Worm (Caenorhabditis elegans) whole organism, L4 larva: ENCODE measurements around the gene F15D4.4.

Experiments
- D1046.2 ChIP-seq: fragments of 200-800 bp; sonication (Bioruptor generic); IDR thresholded peaks from 2 replicates; pipeline ENCODE4 v1.3.6; 2022; ENCODE audit warnings: missing genetic modification characterization, missing compliant biosample characterization
- F10B5.3 ChIP-seq: sonication (generic microtip); optimal IDR thresholded peaks from 2 replicates; lab custom pipeline; 2016; ENCODE audit warnings: mild to moderate bottlenecking, missing genetic modification characterization, missing compliant biosample characterization
- F26F4.8 ChIP-seq: fragments of 200-800 bp; sonication (Bioruptor generic); conservative IDR thresholded peaks from 2 replicates; pipeline ENCODE4 v1.3.6; 2022; ENCODE audit warnings: missing genetic modification characterization, missing compliant biosample characterization
- F37D6.2 ChIP-seq: sonication (generic microtip); optimal IDR thresholded peaks from 2 replicates; lab custom pipeline; 2016; ENCODE audit warnings: mild to moderate bottlenecking, missing genetic modification characterization, missing compliant biosample characterization
- F44E2.7 ChIP-seq: fragments of 200-800 bp; sonication (Bioruptor generic); IDR thresholded peaks from 2 replicates; pipeline ENCODE4 v2.1.2; 2022; ENCODE audit warnings: missing genetic modification characterization, missing compliant biosample characterization
- F49E8.2 ChIP-seq: sonication (generic microtip); optimal IDR thresholded peaks from 2 replicates; lab custom pipeline; 2016; ENCODE audit warnings: missing compliant biosample characterization, mild to moderate bottlenecking, missing genetic modification characterization, borderline replicate concordance
- R02D3.7 ChIP-seq: fragments of 150-350 bp; sonication (generic microtip); optimal IDR thresholded peaks from 3 replicates; lab custom pipeline; 2014; ENCODE audit warnings: missing biosample characterization, missing genetic modification characterization
- T20F7.1 ChIP-seq: fragments of 200-800 bp; sonication (Bioruptor generic); optimal IDR thresholded peaks from 2 replicates; lab custom pipeline; 2018; ENCODE audit warnings: mild to moderate bottlenecking, missing genetic modification characterization, missing compliant biosample characterization
- Y75B8A.6 ChIP-seq: fragments of 200-800 bp; sonication (Bioruptor generic); IDR thresholded peaks from 2 replicates; pipeline ENCODE4 v1.3.6; 2022; ENCODE audit warnings: missing genetic modification reagents, missing genetic modification characterization, missing compliant biosample characterization
- ZK546.5 ChIP-seq, 2 experiments: sonication (generic microtip); optimal IDR thresholded peaks; 2 replicates each; lab custom pipeline; 2017; ENCODE audit warnings: missing biosample characterization in 2 of 2, missing genetic modification characterization in 2 of 2
- aha-1 ChIP-seq: fragments of 150-350 bp; peaks from one replicate; lab custom pipeline; 2014; ENCODE audit warnings: missing biosample characterization, missing genetic modification characterization
- aly-2 ChIP-seq: sonication (generic microtip); optimal IDR thresholded peaks from 2 replicates; lab custom pipeline; 2018; ENCODE audit warnings: missing biosample characterization, missing genetic modification characterization
- arid-1 ChIP-seq: fragments of 200-800 bp; sonication (Bioruptor generic); conservative IDR thresholded peaks from 2 replicates; pipeline ENCODE4 v1.3.6; 2022; ENCODE audit warnings: missing genetic modification reagents, missing genetic modification characterization, missing compliant biosample characterization
- attf-4 ChIP-seq: sonication (generic microtip); optimal IDR thresholded peaks from 3 replicates; lab custom pipeline; 2017; ENCODE audit warnings: missing biosample characterization, missing genetic modification characterization
- ceh-28 ChIP-seq: fragments of 150-350 bp; optimal IDR thresholded peaks from 2 replicates; lab custom pipeline; 2014; ENCODE audit warnings: missing biosample characterization, missing genetic modification reagents, missing genetic modification characterization
- ceh-62 ChIP-seq: sonication (generic microtip); optimal IDR thresholded peaks from 2 replicates; lab custom pipeline; 2017; ENCODE audit warnings: missing biosample characterization, missing genetic modification characterization
- ces-1 ChIP-seq: fragments of 150-350 bp; sonication (generic microtip); optimal IDR thresholded peaks from 4 replicates; lab custom pipeline; 2014; ENCODE audit warnings: missing biosample characterization, missing genetic modification reagents, missing genetic modification characterization
- dmd-9 ChIP-seq: fragments of 200-800 bp; sonication (Bioruptor generic); IDR thresholded peaks from 2 replicates; pipeline ENCODE4 v1.3.6; 2022; ENCODE audit warnings: missing genetic modification reagents, missing genetic modification characterization, missing compliant biosample characterization
- dpl-1 ChIP-seq: fragments of 150-350 bp; optimal IDR thresholded peaks from 2 replicates; lab custom pipeline; 2014; ENCODE audit warnings: missing biosample characterization, missing genetic modification reagents, missing genetic modification characterization
- egl-43 ChIP-seq: fragments of 200-800 bp; sonication (Bioruptor generic); IDR thresholded peaks from 2 replicates; pipeline ENCODE4 v1.3.6; 2022; ENCODE audit warnings: missing genetic modification reagents, missing genetic modification characterization, missing compliant biosample characterization
- fkh-10 ChIP-seq: fragments of 150-350 bp; optimal IDR thresholded peaks from 2 replicates; lab custom pipeline; 2014; ENCODE audit warnings: missing biosample characterization, missing genetic modification reagents, missing genetic modification characterization
- hif-1 ChIP-seq, 2 experiments: sonication (generic microtip); optimal IDR thresholded peaks; 2 replicates each; lab custom pipeline; 2016 to 2017; ENCODE audit warnings: missing compliant biosample characterization in 2 of 2, missing genetic modification characterization in 2 of 2, missing genetic modification reagents in 2 of 2, missing genotype in 2 of 2, mild to moderate bottlenecking in 1 of 2
- hmg-1.1 ChIP-seq: fragments of 200-800 bp; sonication (Bioruptor generic); IDR thresholded peaks from 2 replicates; pipeline ENCODE4 v1.3.6; 2022; ENCODE audit warnings: missing genetic modification reagents, missing genetic modification characterization, missing compliant biosample characterization
- jun-1 ChIP-seq: fragments of 150-350 bp; optimal IDR thresholded peaks from 2 replicates; lab custom pipeline; 2014; ENCODE audit warnings: missing biosample characterization, missing genetic modification reagents, missing genetic modification characterization
- lin-1 ChIP-seq: fragments of 200-800 bp; sonication (Bioruptor generic); IDR thresholded peaks from 2 replicates; pipeline ENCODE4 v1.3.6; 2022; ENCODE audit warnings: missing genetic modification reagents, missing genetic modification characterization, missing compliant biosample characterization
- lin-13 ChIP-seq: fragments of 150-350 bp; optimal IDR thresholded peaks from 2 replicates; lab custom pipeline; 2014; ENCODE audit warnings: missing biosample characterization, missing genetic modification reagents, missing genetic modification characterization
- lin-39 ChIP-seq: fragments of 150-350 bp; optimal IDR thresholded peaks from 2 replicates; lab custom pipeline; 2014; ENCODE audit warnings: missing biosample characterization, missing genetic modification reagents, missing genetic modification characterization
- madf-9 ChIP-seq: fragments of 200-800 bp; sonication (Bioruptor generic); conservative IDR thresholded peaks from 2 replicates; pipeline ENCODE4 v1.3.6; 2022; ENCODE audit warnings: missing genetic modification reagents, missing genetic modification characterization, missing compliant biosample characterization
- mdl-1 ChIP-seq, 2 experiments: fragments of 150-350 bp in 1 of 2; sonication (generic microtip) in 1 of 2; optimal IDR thresholded peaks; 2 replicates each; lab custom pipeline; 2014 to 2017; ENCODE audit warnings: missing biosample characterization in 2 of 2, missing genetic modification characterization in 2 of 2
- mep-1 ChIP-seq: fragments of 150-350 bp; sonication (generic microtip); optimal IDR thresholded peaks from 3 replicates; lab custom pipeline; 2014; ENCODE audit warnings: missing biosample characterization, missing genetic modification characterization
- mxl-3 ChIP-seq: fragments of 200-800 bp; sonication (Bioruptor generic); optimal IDR thresholded peaks from 2 replicates; lab custom pipeline; 2018; ENCODE audit warnings: mild to moderate bottlenecking, missing genetic modification characterization, missing compliant biosample characterization
- nhr-102 ChIP-seq: sonication (generic microtip); optimal IDR thresholded peaks from 2 replicates; lab custom pipeline; 2016; ENCODE audit warnings: mild to moderate bottlenecking, missing genetic modification characterization, moderate library complexity, missing compliant biosample characterization
- nhr-11 ChIP-seq: fragments of 150-350 bp; optimal IDR thresholded peaks from 2 replicates; lab custom pipeline; 2014; ENCODE audit warnings: missing biosample characterization, missing genetic modification characterization
- nhr-25 ChIP-seq: sonication (generic microtip); optimal IDR thresholded peaks from 2 replicates; lab custom pipeline; 2017; ENCODE audit warnings: missing genetic modification characterization, mild to moderate bottlenecking, missing compliant biosample characterization, antibody characterized with exemption, moderate library complexity, borderline replicate concordance; ENCODE audit not compliant: insufficient read depth
- nhr-28 ChIP-seq: fragments of 150-350 bp; optimal IDR thresholded peaks from 2 replicates; lab custom pipeline; 2014; ENCODE audit warnings: missing biosample characterization, missing genetic modification characterization
- nhr-48 ChIP-seq: sonication (generic microtip); optimal IDR thresholded peaks from 2 replicates; lab custom pipeline; 2016; ENCODE audit warnings: mild to moderate bottlenecking, missing genetic modification characterization, missing compliant biosample characterization
- pha-4 ChIP-seq, 2 experiments: fragments of 150-350 bp in 1 of 2; fragments of 200-800 bp in 1 of 2; sonication (Bioruptor generic) in 1 of 2; IDR thresholded peaks in 1 of 2; optimal IDR thresholded peaks in 1 of 2; 2 replicates each; pipeline versions ENCODE4 v1.3.6 to Lab custom; 2014 to 2022; ENCODE audit warnings: missing genetic modification characterization in 2 of 2, missing genetic modification reagents in 2 of 2, missing biosample characterization in 1 of 2, missing compliant biosample characterization in 1 of 2
- php-3 ChIP-seq: fragments of 200-800 bp; sonication (Bioruptor generic); IDR thresholded peaks from 2 replicates; pipeline ENCODE4 v1.3.6; 2022; ENCODE audit warnings: missing genetic modification reagents, missing genetic modification characterization, missing compliant biosample characterization
- set-16 ChIP-seq: fragments of 200-800 bp; sonication (Bioruptor generic); IDR thresholded peaks from 2 replicates; pipeline ENCODE4 v1.3.6; 2022; ENCODE audit warnings: missing genetic modification reagents, missing genetic modification characterization, missing compliant biosample characterization
- snpc-1.2 ChIP-seq: fragments of 200-800 bp; sonication (Bioruptor generic); IDR thresholded peaks from 2 replicates; pipeline ENCODE4 v1.3.6; 2022; ENCODE audit warnings: missing genetic modification reagents, missing genetic modification characterization, missing compliant biosample characterization
- spr-3 ChIP-seq: fragments of 200-800 bp; sonication (Bioruptor generic); optimal IDR thresholded peaks from 2 replicates; lab custom pipeline; 2018; ENCODE audit warnings: mild to moderate bottlenecking, missing genetic modification characterization, missing compliant biosample characterization
- tra-1 ChIP-seq: fragments of 200-800 bp; sonication (Bioruptor generic); IDR thresholded peaks from 2 replicates; pipeline ENCODE4 v1.3.6; 2022; ENCODE audit warnings: missing genetic modification reagents, missing genetic modification characterization, missing compliant biosample characterization
- unc-130 ChIP-seq: sonication (generic microtip); optimal IDR thresholded peaks from 2 replicates; lab custom pipeline; 2016; ENCODE audit warnings: missing genetic modification reagents, missing genetic modification characterization, missing compliant biosample characterization
- zag-1 ChIP-seq: fragments of 150-350 bp; optimal IDR thresholded peaks from 2 replicates; lab custom pipeline; 2014; ENCODE audit warnings: missing biosample characterization, missing genetic modification characterization
- zfp-2 ChIP-seq: sonication (generic microtip); optimal IDR thresholded peaks from 2 replicates; lab custom pipeline; 2016; ENCODE audit warnings: mild to moderate bottlenecking, missing genetic modification characterization, missing compliant biosample characterization
- zip-11 ChIP-seq: fragments of 200-800 bp; sonication (Bioruptor generic); IDR thresholded peaks from 2 replicates; pipeline ENCODE4 v1.3.6; 2022; ENCODE audit warnings: missing genetic modification characterization, missing compliant biosample characterization
- zip-2 ChIP-seq: fragments of 150-350 bp; optimal IDR thresholded peaks from 2 replicates; lab custom pipeline; 2014; ENCODE audit warnings: missing biosample characterization, missing genetic modification characterization

F15D4.4 gene

DNA sequence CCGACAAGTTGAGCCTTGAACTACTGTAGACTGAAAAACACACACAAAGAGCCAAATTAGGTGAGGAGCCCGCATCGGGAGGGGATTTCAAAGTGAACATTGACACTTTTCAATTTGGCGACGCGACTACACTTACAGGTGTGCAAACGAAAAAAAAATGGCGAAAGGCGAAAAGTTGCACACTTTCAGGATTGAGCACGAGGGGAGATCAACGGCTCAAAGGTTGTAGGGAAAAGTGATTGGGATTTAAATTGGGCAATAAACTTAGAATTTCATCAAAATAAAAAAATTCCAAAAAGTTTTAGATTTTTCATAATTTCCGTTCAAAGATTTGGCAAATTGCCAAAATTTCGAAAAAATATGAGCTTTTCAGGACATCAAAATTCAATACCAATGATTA is at the start of gene F15D4.4:
Gene F15D4.4 (minus strand): TSS at position 101 of the 400 bp plus-strand sequence.
- no peak for TF ChIP-seq nhr-48 (tag; lab: Kevin White, UChicago)

ce11 chrII:13291406-13292124 is 48.6 kb upstream of the F15D4.4 start:
- TF ChIP-seq dmd-9 (GFP tag; lab: Robert Waterston, UW), result no peak
- TF ChIP-seq pha-4 (GFP tag; IDR thresholded peaks at IDR 0.05; lab: Robert Waterston, UW), result peak; percentile 62
- no peak for TF ChIP-seq pha-4 (tag; optimal IDR thresholded peaks at IDR 0.05; lab: Kevin White, UChicago)
- no peak for TF ChIP-seq aly-2 (tag; lab: Kevin White, UChicago)
- no peak for TF ChIP-seq attf-4 (tag; lab: Kevin White, UChicago)
- no peak for TF ChIP-seq snpc-1.2 (GFP tag; lab: Robert Waterston, UW)
- TF ChIP-seq zfp-2, result no peak
- TF ChIP-seq lin-1 (GFP tag; lab: Robert Waterston, UW), result no peak
- no peak for TF ChIP-seq hmg-1.1 (GFP tag; lab: Robert Waterston, UW)
- TF ChIP-seq madf-9, result 0 out of 2 replicates have a peak, but pooled peaks have one; percentile 19
- TF ChIP-seq F37D6.2, result no peak
- TF ChIP-seq hif-1 (tag; optimal IDR thresholded peaks at IDR 0.05; lab: Kevin White, UChicago), result peak in 1 of 2 experiments; percentile 4
- no peak for TF ChIP-seq spr-3 (GFP tag; lab: Kevin White, UChicago)
- no peak for TF ChIP-seq D1046.2 (GFP tag; lab: Robert Waterston, UW)
- TF ChIP-seq fkh-10 (GFP tag; lab: Kevin White, UChicago), result no peak
- no peak for TF ChIP-seq php-3 (GFP tag; lab: Robert Waterston, UW)
- TF ChIP-seq mdl-1 (tag; optimal IDR thresholded peaks at IDR 0.05; lab: Kevin White, UChicago), result peak; percentile 67 to 79
- TF ChIP-seq ceh-28, result no peak
- no peak for TF ChIP-seq zip-2 (tag; lab: Kevin White, UChicago)
- TF ChIP-seq T20F7.1 (GFP tag; lab: Kevin White, UChicago), result no peak
- no peak for TF ChIP-seq F44E2.7 (GFP tag; lab: Robert Waterston, UW)
- TF ChIP-seq dpl-1 (GFP tag; lab: Kevin White, UChicago), result peak; percentile 13
- no peak for TF ChIP-seq lin-13 (GFP tag; lab: Kevin White, UChicago)
- no peak for TF ChIP-seq ceh-62
- no peak for TF ChIP-seq F26F4.8 (GFP tag; lab: Robert Waterston, UW)
- peak; percentile 95 for TF ChIP-seq aha-1 (tag; lab: Kevin White, UChicago)
- no peak for TF ChIP-seq F49E8.2
- TF ChIP-seq R02D3.7 (tag; lab: Kevin White, UChicago), result no peak
- no peak for TF ChIP-seq zag-1 (tag; lab: Kevin White, UChicago)
- peak; percentile 38 for TF ChIP-seq mep-1 (tag; lab: Kevin White, UChicago)
- TF ChIP-seq Y75B8A.6 (GFP tag; lab: Robert Waterston, UW), result no peak
- peak; percentile 37 for TF ChIP-seq nhr-48 (tag; lab: Kevin White, UChicago)
- TF ChIP-seq nhr-25 (tag; lab: Kevin White, UChicago), result peak; percentile 75
- peak; percentile 2 for TF ChIP-seq nhr-102 (tag; lab: Kevin White, UChicago)
- TF ChIP-seq F10B5.3 (tag; lab: Kevin White, UChicago), result no peak
- TF ChIP-seq arid-1, result no peak
- TF ChIP-seq tra-1, result 0 out of 2 replicates have a peak, but pooled peaks have one; percentile 8
- TF ChIP-seq ZK546.5 (tag; optimal IDR thresholded peaks at IDR 0.05; lab: Kevin White, UChicago), result no peak
- no peak for TF ChIP-seq ces-1 (GFP tag; lab: Kevin White, UChicago)
- peak; percentile 72 for TF ChIP-seq mxl-3 (GFP tag; lab: Kevin White, UChicago)
- peak; percentile 94 for TF ChIP-seq nhr-28 (tag; lab: Kevin White, UChicago)
- TF ChIP-seq egl-43, result no peak
- no peak for TF ChIP-seq lin-39 (tag; lab: Kevin White, UChicago)
- TF ChIP-seq unc-130 (GFP tag; lab: Kevin White, UChicago), result no peak
- peak; percentile 71 for TF ChIP-seq nhr-11 (tag; lab: Kevin White, UChicago)
- TF ChIP-seq zip-11 (GFP tag; lab: Robert Waterston, UW), result no peak
- TF ChIP-seq set-16, result peak; percentile 87
- no peak for TF ChIP-seq jun-1 (tag; lab: Kevin White, UChicago)
